Worm (Caenorhabditis elegans) whole organism, L4 larva: Measurements from ENCODE around the gene gcy-32.

Experiments
- F26F4.8 ChIP-seq: fragments of 200-800 bp; sonication (Bioruptor generic); conservative IDR thresholded peaks from 2 replicates; pipeline ENCODE4 v1.3.6; 2022; ENCODE audit warnings: missing genetic modification characterization, missing compliant biosample characterization
- F37D6.2 ChIP-seq: sonication (generic microtip); optimal IDR thresholded peaks from 2 replicates; lab custom pipeline; 2016; ENCODE audit warnings: mild to moderate bottlenecking, missing genetic modification characterization, missing compliant biosample characterization
- T20F7.1 ChIP-seq: fragments of 200-800 bp; sonication (Bioruptor generic); optimal IDR thresholded peaks from 2 replicates; lab custom pipeline; 2018; ENCODE audit warnings: mild to moderate bottlenecking, missing genetic modification characterization, missing compliant biosample characterization
- T26A8.4 ChIP-seq: fragments of 200-800 bp; sonication (Bioruptor generic); IDR thresholded peaks from 2 replicates; pipeline ENCODE4 v1.3.6; 2022; ENCODE audit warnings: missing genetic modification characterization, missing compliant biosample characterization
- Y48G9A.11 ChIP-seq: fragments of 200-800 bp; sonication (Bioruptor generic); IDR thresholded peaks from 2 replicates; pipeline ENCODE4 v1.3.6; 2022; ENCODE audit warnings: missing genetic modification reagents, missing genetic modification characterization, missing compliant biosample characterization
- ZK546.5 ChIP-seq, 2 experiments: sonication (generic microtip); optimal IDR thresholded peaks; 2 replicates each; lab custom pipeline; 2017; ENCODE audit warnings: missing biosample characterization in 2 of 2, missing genetic modification characterization in 2 of 2
- aha-1 ChIP-seq: fragments of 150-350 bp; peaks from one replicate; lab custom pipeline; 2014; ENCODE audit warnings: missing biosample characterization, missing genetic modification characterization
- aly-2 ChIP-seq: sonication (generic microtip); optimal IDR thresholded peaks from 2 replicates; lab custom pipeline; 2018; ENCODE audit warnings: missing biosample characterization, missing genetic modification characterization
- ceh-62 ChIP-seq: sonication (generic microtip); optimal IDR thresholded peaks from 2 replicates; lab custom pipeline; 2017; ENCODE audit warnings: missing biosample characterization, missing genetic modification characterization
- ceh-82 ChIP-seq: sonication (generic microtip); optimal IDR thresholded peaks from 2 replicates; lab custom pipeline; 2017; ENCODE audit warnings: missing biosample characterization, missing genetic modification characterization
- ces-1 ChIP-seq: fragments of 150-350 bp; sonication (generic microtip); optimal IDR thresholded peaks from 4 replicates; lab custom pipeline; 2014; ENCODE audit warnings: missing biosample characterization, missing genetic modification reagents, missing genetic modification characterization
- daf-16 ChIP-seq, 3 experiments: sonication (generic microtip); optimal IDR thresholded peaks; 2 replicates each; lab custom pipeline; 2016 to 2017; ENCODE audit warnings: missing genetic modification characterization in 3 of 3, missing genetic modification reagents in 3 of 3, mild to moderate bottlenecking in 2 of 3, missing compliant biosample characterization in 2 of 3, missing biosample characterization in 1 of 3, moderate library complexity in 1 of 3
- daf-8 ChIP-seq: fragments of 200-800 bp; sonication (Bioruptor generic); IDR thresholded peaks from 2 replicates; pipeline ENCODE4 v1.3.6; 2022; ENCODE audit warnings: missing genetic modification characterization, missing compliant biosample characterization
- dmd-6 ChIP-seq: fragments of 200-800 bp; sonication (Bioruptor generic); IDR thresholded peaks from 2 replicates; pipeline ENCODE4 v1.3.6; 2022; ENCODE audit warnings: missing genetic modification reagents, missing genetic modification characterization, missing compliant biosample characterization
- duxl-1 ChIP-seq: sonication (generic microtip); optimal IDR thresholded peaks from 2 replicates; lab custom pipeline; 2016; ENCODE audit warnings: mild to moderate bottlenecking, missing genetic modification characterization, moderate library complexity, missing compliant biosample characterization; ENCODE audit not compliant: poor library complexity
- fos-1 ChIP-seq: fragments of 150-350 bp; optimal IDR thresholded peaks from 2 replicates; lab custom pipeline; 2014; ENCODE audit warnings: missing biosample characterization, missing genetic modification characterization
- hlh-11 ChIP-seq: fragments of 200-800 bp; sonication (Bioruptor generic); optimal IDR thresholded peaks from 2 replicates; lab custom pipeline; 2018; ENCODE audit warnings: mild to moderate bottlenecking, missing genetic modification characterization, missing compliant biosample characterization
- jun-1 ChIP-seq: fragments of 150-350 bp; optimal IDR thresholded peaks from 2 replicates; lab custom pipeline; 2014; ENCODE audit warnings: missing biosample characterization, missing genetic modification reagents, missing genetic modification characterization
- lim-7 ChIP-seq: fragments of 200-800 bp; sonication (Bioruptor generic); IDR thresholded peaks from 2 replicates; pipeline ENCODE4 v1.3.6; 2022; ENCODE audit warnings: missing genetic modification characterization, missing compliant biosample characterization
- lin-1 ChIP-seq: fragments of 200-800 bp; sonication (Bioruptor generic); IDR thresholded peaks from 2 replicates; pipeline ENCODE4 v1.3.6; 2022; ENCODE audit warnings: missing genetic modification reagents, missing genetic modification characterization, missing compliant biosample characterization
- lin-15B ChIP-seq: fragments of 150-350 bp; sonication (generic microtip); optimal IDR thresholded peaks from 3 replicates; lab custom pipeline; 2014; ENCODE audit warnings: missing biosample characterization, missing genetic modification characterization
- lin-39 ChIP-seq: fragments of 150-350 bp; optimal IDR thresholded peaks from 2 replicates; lab custom pipeline; 2014; ENCODE audit warnings: missing biosample characterization, missing genetic modification reagents, missing genetic modification characterization
- lir-3 ChIP-seq: sonication (generic microtip); optimal IDR thresholded peaks from 2 replicates; lab custom pipeline; 2016; ENCODE audit warnings: mild to moderate bottlenecking, missing genetic modification characterization, missing compliant biosample characterization
- lsy-2 ChIP-seq, 2 experiments: fragments of 150-350 bp in 1 of 2; sonication (generic microtip) in 1 of 2; optimal IDR thresholded peaks; 2 replicates each; lab custom pipeline; 2014 to 2017; ENCODE audit warnings: missing biosample characterization in 2 of 2, missing genetic modification characterization in 2 of 2
- mes-2 ChIP-seq: sonication (generic microtip); optimal IDR thresholded peaks from 2 replicates; lab custom pipeline; 2016; ENCODE audit warnings: missing genotype, mild to moderate bottlenecking, missing genetic modification characterization, missing compliant biosample characterization; ENCODE audit not compliant: poor library complexity, severe bottlenecking
- mxl-3 ChIP-seq: fragments of 200-800 bp; sonication (Bioruptor generic); optimal IDR thresholded peaks from 2 replicates; lab custom pipeline; 2018; ENCODE audit warnings: mild to moderate bottlenecking, missing genetic modification characterization, missing compliant biosample characterization
- nhr-111 ChIP-seq: fragments of 200-800 bp; sonication (Bioruptor generic); optimal IDR thresholded peaks from 2 replicates; lab custom pipeline; 2018; ENCODE audit warnings: mild to moderate bottlenecking, missing genetic modification characterization, missing compliant biosample characterization
- nhr-25 ChIP-seq: sonication (generic microtip); optimal IDR thresholded peaks from 2 replicates; lab custom pipeline; 2017; ENCODE audit warnings: missing genetic modification characterization, mild to moderate bottlenecking, missing compliant biosample characterization, antibody characterized with exemption, moderate library complexity, borderline replicate concordance; ENCODE audit not compliant: insufficient read depth
- nhr-41 ChIP-seq: fragments of 200-800 bp; sonication (Bioruptor generic); IDR thresholded peaks from 2 replicates; pipeline ENCODE4 v1.3.6; 2022; ENCODE audit warnings: missing genetic modification reagents, missing genetic modification characterization, missing compliant biosample characterization
- nhr-42 ChIP-seq: fragments of 200-800 bp; sonication (Bioruptor generic); IDR thresholded peaks from 2 replicates; pipeline ENCODE4 v1.3.6; 2022; ENCODE audit warnings: missing genetic modification characterization, missing compliant biosample characterization
- nhr-76 ChIP-seq: fragments of 150-350 bp; optimal IDR thresholded peaks from 2 replicates; lab custom pipeline; 2014; ENCODE audit warnings: missing biosample characterization, missing genetic modification characterization
- pha-4 ChIP-seq, 2 experiments: fragments of 150-350 bp in 1 of 2; fragments of 200-800 bp in 1 of 2; sonication (Bioruptor generic) in 1 of 2; IDR thresholded peaks in 1 of 2; optimal IDR thresholded peaks in 1 of 2; 2 replicates each; pipeline versions ENCODE4 v1.3.6 to Lab custom; 2014 to 2022; ENCODE audit warnings: missing genetic modification characterization in 2 of 2, missing genetic modification reagents in 2 of 2, missing biosample characterization in 1 of 2, missing compliant biosample characterization in 1 of 2
- php-3 ChIP-seq: fragments of 200-800 bp; sonication (Bioruptor generic); IDR thresholded peaks from 2 replicates; pipeline ENCODE4 v1.3.6; 2022; ENCODE audit warnings: missing genetic modification reagents, missing genetic modification characterization, missing compliant biosample characterization
- rbr-2 ChIP-seq: sonication (generic microtip); optimal IDR thresholded peaks from 2 replicates; lab custom pipeline; 2016; ENCODE audit warnings: missing genotype, missing genetic modification characterization, missing compliant biosample characterization
- sdz-12 ChIP-seq: fragments of 200-800 bp; sonication (Bioruptor generic); optimal IDR thresholded peaks from 2 replicates; lab custom pipeline; 2018; ENCODE audit warnings: mild to moderate bottlenecking, missing genetic modification characterization, missing compliant biosample characterization
- set-16 ChIP-seq: fragments of 200-800 bp; sonication (Bioruptor generic); IDR thresholded peaks from 2 replicates; pipeline ENCODE4 v1.3.6; 2022; ENCODE audit warnings: missing genetic modification reagents, missing genetic modification characterization, missing compliant biosample characterization
- skn-1 ChIP-seq: fragments of 150-350 bp; optimal IDR thresholded peaks from 2 replicates; lab custom pipeline; 2014; ENCODE audit warnings: missing biosample characterization, missing genetic modification characterization
- snpc-1.2 ChIP-seq: fragments of 200-800 bp; sonication (Bioruptor generic); IDR thresholded peaks from 2 replicates; pipeline ENCODE4 v1.3.6; 2022; ENCODE audit warnings: missing genetic modification reagents, missing genetic modification characterization, missing compliant biosample characterization
- spr-1 ChIP-seq: sonication (generic microtip); optimal IDR thresholded peaks from 2 replicates; lab custom pipeline; 2016; ENCODE audit warnings: mild to moderate bottlenecking, missing genetic modification characterization, missing compliant biosample characterization
- unc-130 ChIP-seq: sonication (generic microtip); optimal IDR thresholded peaks from 2 replicates; lab custom pipeline; 2016; ENCODE audit warnings: missing genetic modification reagents, missing genetic modification characterization, missing compliant biosample characterization
- unc-39 ChIP-seq: sonication (generic microtip); optimal IDR thresholded peaks from 2 replicates; lab custom pipeline; 2017; ENCODE audit warnings: missing biosample characterization, missing genetic modification characterization
- unc-62 ChIP-seq, 3 experiments: fragments of 150-350 bp in 1 of 3; sonication (generic microtip); optimal IDR thresholded peaks in 2 of 3; peaks in 1 of 3; 1 replicate in 1 of 3; 2 replicates in 2 of 3; lab custom pipeline; 2014 to 2017; ENCODE audit warnings: missing biosample characterization in 3 of 3, missing genetic modification characterization in 3 of 3, missing genetic modification reagents in 3 of 3, missing genotype in 1 of 3
- zip-2 ChIP-seq: fragments of 150-350 bp; optimal IDR thresholded peaks from 2 replicates; lab custom pipeline; 2014; ENCODE audit warnings: missing biosample characterization, missing genetic modification characterization

The gcy-32 gene

DNA sequence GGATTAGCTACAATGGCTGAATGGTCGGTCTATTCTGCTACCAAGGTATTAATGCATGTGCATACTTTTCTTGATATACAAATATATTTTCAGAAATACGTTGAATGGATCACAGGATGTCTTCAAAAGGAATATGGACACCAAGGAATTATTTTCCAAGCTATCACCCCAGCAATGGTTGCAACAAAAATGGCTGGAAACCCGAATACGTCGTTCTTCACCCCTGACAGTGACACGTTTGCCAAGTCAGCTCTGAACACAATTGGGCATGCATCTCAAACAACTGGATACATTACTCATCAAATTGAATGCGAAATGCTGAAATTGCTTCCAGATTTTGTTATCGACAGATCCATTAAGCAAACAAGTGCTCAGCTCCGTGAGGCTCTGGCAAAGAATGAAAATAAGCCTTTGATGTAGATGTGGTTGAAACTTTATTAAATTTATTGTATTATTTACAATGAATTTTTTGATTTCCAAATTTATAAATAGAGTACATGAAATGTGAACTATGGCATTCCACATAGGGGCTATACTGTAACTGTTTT, 7.7 kb downstream of the gcy-32 start (continued):
- TF ChIP-seq unc-62 (GFP tag; optimal IDR thresholded peaks at IDR 0.05 in 1 of 2; lab: Kevin White, UChicago) (no peak), unc-62 (tag; optimal IDR thresholded peaks at IDR 0.05; lab: Kevin White, UChicago) (no peak), snpc-1.2 (peak; percentile 27; the same call in 1 of the 2 replicates), zip-2 (tag; lab: Kevin White, UChicago) (no peak), F37D6.2 (no peak), skn-1 (tag; lab: Kevin White, UChicago) (no peak), nhr-42 (GFP tag; lab: Robert Waterston, UW) (peak; percentile 27; the same call in 1 of the 2 replicates), lin-39 (no peak), daf-16 (GFP tag; optimal IDR thresholded peaks at IDR 0.05; lab: Kevin White, UChicago) (peak in 1 of 2 experiments; percentile 1), daf-16 (tag; optimal IDR thresholded peaks at IDR 0.05; lab: Kevin White, UChicago) (peak; percentile 18), set-16 (GFP tag; lab: Robert Waterston, UW) (no peak), Y48G9A.11 (GFP tag; lab: Robert Waterston, UW) (no peak; the same call in 1 of the 2 replicates), nhr-41 (peak; percentile 42; the same call in 1 of the 2 replicates), mes-2 (tag; lab: Kevin White, UChicago) (peak; percentile 52), aly-2 (tag; lab: Kevin White, UChicago) (no peak), T26A8.4 (GFP tag; lab: Robert Waterston, UW) (peak; percentile 90), pha-4 (GFP tag; IDR thresholded peaks at IDR 0.05; lab: Robert Waterston, UW) (peak; percentile 37), pha-4 (tag; optimal IDR thresholded peaks at IDR 0.05; lab: Kevin White, UChicago) (no peak), daf-8 (GFP tag; lab: Robert Waterston, UW) (no peak), T20F7.1 (peak; percentile 75), unc-39 (tag; lab: Kevin White, UChicago) (no peak), hlh-11 (tag; lab: Kevin White, UChicago) (peak; percentile 70), jun-1 (tag; lab: Kevin White, UChicago) (no peak), nhr-76 (tag; lab: Kevin White, UChicago) (no peak), mxl-3 (peak; percentile 45), duxl-1 (tag; lab: Kevin White, UChicago) (peak; percentile 65), rbr-2 (no peak), fos-1 (tag; lab: Kevin White, UChicago) (no peak), sdz-12 (GFP tag; lab: Kevin White, UChicago) (peak; percentile 13), lin-15B (peak; percentile 27), php-3 (GFP tag; lab: Robert Waterston, UW) (no peak), aha-1 (tag; lab: Kevin White, UChicago) (peak; percentile 91), nhr-111 (no peak), ceh-82 (tag; lab: Kevin White, UChicago) (no peak), nhr-25 (tag; lab: Kevin White, UChicago) (no peak), ceh-62 (tag; lab: Kevin White, UChicago) (no peak), spr-1 (tag; lab: Kevin White, UChicago) (no peak), unc-130 (GFP tag; lab: Kevin White, UChicago) (no peak), lsy-2 (tag; optimal IDR thresholded peaks at IDR 0.05; lab: Kevin White, UChicago) (peak; percentile 69 to 72), dmd-6 (GFP tag; lab: Robert Waterston, UW) (peak; percentile 56), F26F4.8 (GFP tag; lab: Robert Waterston, UW) (no peak), lir-3 (tag; lab: Kevin White, UChicago) (no peak), ZK546.5 (tag; optimal IDR thresholded peaks at IDR 0.05; lab: Kevin White, UChicago) (no peak), lin-1 (GFP tag; lab: Robert Waterston, UW) (peak; percentile 51; the same call in 1 of the 2 replicates), lim-7 (GFP tag; lab: Robert Waterston, UW) (no peak), ces-1 (GFP tag; lab: Kevin White, UChicago) (no peak)
